Fruit fly (Drosophila melanogaster) whole organism: ENCODE measurements around the gene CG13708.

Source experiments
- CG8478 ChIP-seq: fragments of >200 bp; optimal IDR thresholded peaks from 2 replicates; lab custom pipeline; 2018; ENCODE audit warnings: inconsistent platforms
- Dll ChIP-seq: fragments of >200 bp; optimal IDR thresholded peaks from 2 replicates; lab custom pipeline; 2017
- EcR ChIP-seq, 2 experiments: fragments of >200 bp; optimal IDR thresholded peaks; 2 replicates each; lab custom pipeline; 2017; ENCODE audit warnings: missing biosample characterization in 2 of 2, missing genetic modification characterization in 2 of 2, missing genetic modification reagents in 2 of 2
- pan ChIP-seq: fragments of >200 bp; optimal IDR thresholded peaks from 2 replicates; lab custom pipeline; 2017
- psq ChIP-seq: fragments of >200 bp; optimal IDR thresholded peaks from 2 replicates; lab custom pipeline; 2017
- usp ChIP-seq: fragments of >200 bp; optimal IDR thresholded peaks from 2 replicates; lab custom pipeline; 2017; ENCODE audit warnings: missing biosample characterization, missing genetic modification characterization, mixed read lengths

The CG13708 gene

DNA sequence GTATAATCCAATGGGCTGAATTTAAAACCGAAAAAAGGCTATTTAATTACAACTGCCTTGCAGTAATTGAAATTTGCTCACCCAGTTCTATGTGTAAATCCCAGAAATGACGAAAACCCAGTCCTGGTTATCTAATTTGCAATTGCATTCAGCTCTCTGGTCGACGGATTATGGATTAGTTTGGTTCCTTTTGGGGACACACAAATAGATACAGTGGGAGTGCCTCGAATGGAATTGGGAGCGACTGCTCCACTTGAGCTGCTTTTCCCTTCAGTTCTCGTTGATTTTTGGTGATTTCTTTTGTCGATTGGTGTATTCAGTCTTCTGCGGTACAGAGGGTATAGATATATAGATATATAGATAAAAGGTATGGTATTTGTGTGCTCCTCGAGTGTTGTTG is at the start of gene CG13708:
CG13708 (minus strand) TSS at position 101 of the 400 bp plus-strand sequence.
- TF ChIP-seq usp (no peak), psq (lab: Kevin White, UChicago) (no peak), Dll (lab: Kevin White, UChicago) (no peak), CG8478 (lab: Kevin White, UChicago) (no peak), EcR (GFP tag; optimal IDR thresholded peaks at IDR 0.05; lab: Kevin White, UChicago) (no peak), pan (lab: Kevin White, UChicago) (no peak)

DNA sequence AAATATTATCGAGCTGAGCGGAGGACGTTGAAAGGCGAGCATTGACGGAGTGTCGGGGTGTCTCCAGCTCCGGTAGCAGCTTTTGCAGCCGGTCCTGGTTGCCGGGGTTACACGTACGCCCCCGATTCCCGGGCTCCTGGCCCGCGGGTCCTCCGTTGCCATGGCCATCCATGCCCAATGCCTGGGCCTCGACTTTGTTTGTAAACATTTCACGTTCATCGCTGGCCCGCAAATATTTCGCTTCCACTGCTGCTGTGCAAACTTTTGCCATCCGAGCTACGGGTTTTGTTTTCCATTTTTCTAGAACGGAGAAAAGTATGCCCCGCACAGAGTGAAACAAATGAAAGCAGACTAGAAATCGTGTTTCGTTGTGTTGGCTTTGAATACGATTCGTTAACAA is 27.6 kb upstream of the CG13708 start, which contains the start of gene Dnah3:
Dnah3 (plus strand) TSS at position 301 of the 400 bp plus-strand sequence.
- TF ChIP-seq Dll (lab: Kevin White, UChicago) (no peak), psq (lab: Kevin White, UChicago) (no peak), CG8478 (lab: Kevin White, UChicago) (no peak), usp (no peak), pan (lab: Kevin White, UChicago) (no peak), EcR (GFP tag; optimal IDR thresholded peaks at IDR 0.05; lab: Kevin White, UChicago) (no peak)

DNA sequence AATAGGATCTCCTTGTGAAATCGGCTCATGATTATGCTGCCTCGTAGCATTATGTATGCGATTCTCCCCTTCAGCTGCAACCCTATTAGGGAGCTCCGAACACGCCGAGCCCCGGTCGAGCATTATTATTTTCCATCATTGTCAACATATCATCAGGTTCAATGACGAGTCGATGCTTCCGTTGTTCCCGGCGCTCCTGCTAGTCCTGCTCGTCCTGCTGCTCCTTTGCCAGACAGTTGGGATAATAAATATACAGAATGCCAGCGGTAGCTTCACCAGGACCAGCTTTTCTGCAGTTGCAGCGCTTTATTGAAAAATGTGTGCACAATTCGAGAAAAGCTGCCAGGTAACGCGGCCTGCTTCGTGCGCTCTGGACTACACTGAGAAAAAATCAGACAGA is 27.0 kb upstream of the CG13708 start, which contains the start of gene CG32235:
CG32235 (minus strand) TSS at position 101 of the 400 bp plus-strand sequence.
- TF ChIP-seq EcR (GFP tag; optimal IDR thresholded peaks at IDR 0.05; lab: Kevin White, UChicago) (no peak), pan (lab: Kevin White, UChicago) (no peak), Dll (lab: Kevin White, UChicago) (no peak), usp (no peak), CG8478 (lab: Kevin White, UChicago) (no peak), psq (lab: Kevin White, UChicago) (no peak)

DNA sequence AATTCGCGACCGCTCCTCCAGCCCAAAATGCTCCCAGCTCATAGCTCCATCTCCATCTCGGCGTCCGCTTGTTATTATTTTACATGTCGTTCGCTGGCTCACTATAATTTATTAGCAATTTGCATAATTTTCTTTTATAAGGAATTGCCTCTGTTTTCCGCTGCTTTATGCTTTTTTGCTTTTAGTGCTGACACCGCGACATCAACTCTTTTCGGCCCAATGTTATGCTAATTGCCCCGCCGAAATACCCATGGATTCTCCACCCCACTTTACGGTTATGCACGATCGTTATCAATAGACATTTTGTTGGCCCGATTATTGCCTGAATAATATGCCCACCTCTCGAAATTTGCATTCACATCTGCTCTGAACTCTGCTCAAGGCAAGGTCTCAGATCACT is 21.8 kb upstream of the CG13708 start:
- no peak for TF ChIP-seq pan (lab: Kevin White, UChicago)
- TF ChIP-seq EcR (GFP tag; optimal IDR thresholded peaks at IDR 0.05; lab: Kevin White, UChicago), result no peak
- TF ChIP-seq CG8478 (lab: Kevin White, UChicago), result no peak
- no peak for TF ChIP-seq usp
- no peak for TF ChIP-seq psq (lab: Kevin White, UChicago)
- TF ChIP-seq Dll (lab: Kevin White, UChicago), result no peak

DNA sequence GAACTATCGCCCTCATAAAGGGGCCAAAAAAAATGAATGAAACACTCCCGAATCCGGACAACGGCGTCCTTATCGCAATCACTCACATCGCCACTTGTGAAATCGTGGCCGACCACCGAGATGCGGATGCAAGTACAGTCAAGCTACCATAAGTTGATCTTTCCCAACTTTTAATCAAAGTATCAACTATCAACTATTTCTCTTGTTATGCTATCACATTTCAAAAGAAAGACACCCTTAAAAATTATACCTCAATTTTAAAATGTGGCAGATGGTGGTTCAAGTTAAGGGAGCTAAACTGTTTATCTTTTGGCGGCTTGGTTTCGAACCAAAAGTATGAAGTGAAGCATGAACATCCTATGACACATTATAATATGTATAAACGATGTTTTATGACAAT is 20.8 kb upstream of the CG13708 start:
- TF ChIP-seq CG8478 (lab: Kevin White, UChicago) (no peak), usp (no peak), Dll (lab: Kevin White, UChicago) (no peak), psq (lab: Kevin White, UChicago) (no peak), pan (lab: Kevin White, UChicago) (no peak), EcR (GFP tag; optimal IDR thresholded peaks at IDR 0.05; lab: Kevin White, UChicago) (no peak)

DNA sequence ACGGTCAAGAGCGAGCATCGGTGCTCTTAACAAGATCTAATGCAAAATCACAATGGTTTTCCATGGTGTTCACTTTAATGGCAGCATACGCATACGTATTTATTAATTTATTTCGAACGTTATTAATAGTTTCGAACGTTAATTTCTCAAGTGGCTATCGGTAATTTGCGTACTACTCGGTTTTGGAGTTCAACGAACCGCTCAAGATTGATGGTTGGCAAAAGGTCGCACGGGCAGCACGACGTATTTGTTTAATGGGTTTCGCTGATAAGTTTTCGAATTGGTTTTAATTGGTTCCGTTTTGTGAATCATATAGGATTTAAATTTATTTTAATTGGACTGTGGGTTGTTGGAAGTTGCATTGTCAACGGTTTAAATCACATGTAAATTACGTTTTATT is 19.7 kb upstream of the CG13708 start:
- no peak for TF ChIP-seq EcR (GFP tag; optimal IDR thresholded peaks at IDR 0.05; lab: Kevin White, UChicago)
- TF ChIP-seq CG8478 (lab: Kevin White, UChicago), result no peak
- no peak for TF ChIP-seq pan (lab: Kevin White, UChicago)
- TF ChIP-seq psq (lab: Kevin White, UChicago), result no peak
- no peak for TF ChIP-seq Dll (lab: Kevin White, UChicago)
- no peak for TF ChIP-seq usp

DNA sequence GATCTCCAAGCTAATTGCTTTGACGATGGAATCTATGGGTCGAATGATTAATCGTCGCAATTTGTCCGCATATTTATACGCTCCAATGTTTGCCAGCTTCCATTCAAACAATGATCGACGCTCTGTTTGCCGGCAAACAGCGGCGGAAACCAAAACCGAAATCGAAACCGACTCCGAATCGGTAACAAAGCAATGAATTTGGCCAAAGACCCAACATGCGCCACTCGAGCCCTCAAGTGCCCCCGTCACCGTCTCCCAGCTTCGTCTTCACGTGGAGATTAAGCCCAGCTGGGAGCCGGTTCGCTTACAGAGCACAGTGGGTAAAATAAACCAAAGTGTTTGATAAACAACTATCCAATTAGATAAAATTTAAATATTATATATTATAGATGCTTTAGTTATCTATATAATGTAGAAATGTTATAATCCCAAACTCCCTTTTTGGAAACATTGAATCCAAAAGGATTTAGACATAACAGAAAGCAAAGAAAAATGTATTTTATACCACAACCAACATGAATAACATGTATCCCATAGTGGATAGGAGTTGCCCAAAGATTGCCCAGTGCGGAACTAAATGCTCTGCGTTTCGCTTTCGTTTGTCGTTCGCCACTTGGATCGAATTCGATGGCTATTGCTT is 19.1 kb upstream of the CG13708 start, which contains the start of gene CG32237:
CG32237 (minus strand) TSS at position 51 of the 640 bp plus-strand sequence.
- TF ChIP-seq usp (no peak), psq (lab: Kevin White, UChicago) (no peak), CG8478 (lab: Kevin White, UChicago) (no peak), Dll (lab: Kevin White, UChicago) (no peak), pan (lab: Kevin White, UChicago) (no peak), EcR (GFP tag; optimal IDR thresholded peaks at IDR 0.05; lab: Kevin White, UChicago) (no peak)

DNA sequence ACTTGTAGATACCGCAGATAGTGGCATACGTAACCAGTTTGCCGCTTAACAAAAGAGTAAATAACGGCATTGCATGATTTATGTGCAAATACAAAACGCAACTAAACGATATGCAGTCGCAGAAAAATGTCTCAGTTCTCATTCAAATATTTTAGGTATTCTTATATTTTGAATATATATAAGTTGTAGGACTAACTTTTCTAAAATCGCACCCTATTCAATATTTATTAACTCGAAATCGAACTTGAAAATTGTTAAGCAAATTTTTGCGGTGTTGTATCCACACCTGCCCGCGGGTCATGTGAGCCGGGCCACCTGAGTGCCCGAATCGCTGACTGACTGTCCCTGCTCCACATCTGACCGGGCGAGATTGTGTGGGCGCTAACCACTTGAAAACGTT is 14.7 kb upstream of the CG13708 start:
- no peak for TF ChIP-seq psq (lab: Kevin White, UChicago)
- TF ChIP-seq usp, result no peak
- TF ChIP-seq pan (lab: Kevin White, UChicago), result no peak
- no peak for TF ChIP-seq EcR (GFP tag; optimal IDR thresholded peaks at IDR 0.05; lab: Kevin White, UChicago)
- no peak for TF ChIP-seq CG8478 (lab: Kevin White, UChicago)
- no peak for TF ChIP-seq Dll (lab: Kevin White, UChicago)

DNA sequence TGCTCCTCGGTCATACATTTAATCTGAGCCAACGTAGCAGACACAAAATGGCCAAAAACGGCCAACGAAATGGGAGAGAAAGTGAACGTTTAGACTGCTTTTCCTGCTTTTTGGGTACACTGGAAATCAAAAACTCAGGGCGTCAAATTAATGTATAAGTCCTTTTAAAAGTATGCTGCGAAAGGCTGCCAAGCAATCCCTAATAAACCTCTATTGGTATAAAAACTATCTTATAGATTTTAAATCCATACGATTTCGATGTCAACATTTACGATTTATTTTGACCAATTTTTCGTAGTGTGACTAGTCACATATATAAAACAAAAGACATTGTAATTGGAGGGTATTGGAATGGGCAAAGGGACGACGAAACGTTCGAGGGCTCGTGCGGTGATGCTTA is 11.4 kb upstream of the CG13708 start:
- no peak for TF ChIP-seq pan (lab: Kevin White, UChicago)

DNA sequence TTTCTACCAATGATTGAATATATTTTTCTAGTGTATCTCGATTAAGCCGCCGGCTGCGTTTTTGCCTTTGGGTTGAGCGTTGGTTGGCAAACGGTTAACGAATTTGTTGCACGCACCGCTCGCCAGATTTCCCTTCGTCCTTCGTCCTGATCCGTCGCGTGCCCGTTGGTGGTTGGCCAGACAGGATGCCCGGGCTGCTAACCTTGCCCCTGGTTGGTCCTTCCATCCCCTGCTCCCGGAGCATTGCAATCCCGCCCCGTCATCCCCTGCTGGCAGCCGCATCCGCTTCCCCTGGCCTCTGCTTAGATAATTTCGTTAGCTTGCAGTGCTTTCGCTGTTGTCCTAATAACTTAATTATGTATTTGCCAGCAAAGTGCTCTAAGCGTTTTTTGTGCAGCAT is 10.0 kb upstream of the CG13708 start:
- TF ChIP-seq psq (lab: Kevin White, UChicago), result no peak
- no peak for TF ChIP-seq Dll (lab: Kevin White, UChicago)
- no peak for TF ChIP-seq EcR (GFP tag; optimal IDR thresholded peaks at IDR 0.05; lab: Kevin White, UChicago)
- no peak for TF ChIP-seq pan (lab: Kevin White, UChicago)
- TF ChIP-seq usp, result no peak
- TF ChIP-seq CG8478 (lab: Kevin White, UChicago), result no peak

DNA sequence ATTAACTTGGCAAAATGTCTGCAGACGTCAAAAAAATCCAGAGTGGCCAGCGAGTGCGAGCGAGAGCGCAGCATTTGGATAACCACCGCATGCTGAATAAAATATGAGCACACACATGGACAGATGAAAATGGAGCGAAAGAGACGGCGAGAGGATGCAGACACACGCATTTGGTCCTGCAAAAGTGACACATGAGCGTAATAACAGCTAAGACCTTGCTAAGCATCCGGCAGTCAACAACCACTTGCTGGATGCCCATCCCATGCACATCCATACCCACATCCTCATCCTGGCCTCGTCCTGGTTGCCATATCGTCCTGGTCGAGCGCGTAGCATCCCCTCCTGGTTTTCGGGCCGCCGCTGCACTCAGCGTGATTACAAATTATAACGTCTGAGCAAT is 9.3 kb upstream of the CG13708 start:
- TF ChIP-seq EcR (GFP tag; optimal IDR thresholded peaks at IDR 0.05; lab: Kevin White, UChicago), result no peak
- TF ChIP-seq Dll (lab: Kevin White, UChicago), result no peak
- TF ChIP-seq pan (lab: Kevin White, UChicago), result no peak
- TF ChIP-seq usp, result no peak
- TF ChIP-seq psq (lab: Kevin White, UChicago), result no peak
- TF ChIP-seq CG8478 (lab: Kevin White, UChicago), result no peak
